Worm (Caenorhabditis elegans) whole organism, L3 larva: ENCODE results near the gene pfut-1.

Experiments
- R02D3.7 ChIP-seq: fragments of 150-350 bp; optimal IDR thresholded peaks from 2 replicates; lab custom pipeline; 2014; ENCODE audit warnings: missing biosample characterization, missing genetic modification characterization
- ZK546.5 ChIP-seq: sonication (generic microtip); optimal IDR thresholded peaks from 2 replicates; lab custom pipeline; 2017; ENCODE audit warnings: missing biosample characterization, missing genetic modification characterization
- ama-1 ChIP-seq: fragments of 150-350 bp; optimal IDR thresholded peaks from 2 replicates; lab custom pipeline; 2018
- ceh-16 ChIP-seq: sonication (generic microtip); optimal IDR thresholded peaks from 2 replicates; lab custom pipeline; 2017; ENCODE audit warnings: missing biosample characterization, missing genetic modification characterization
- elt-2 ChIP-seq: sonication (generic microtip); optimal IDR thresholded peaks from 2 replicates; lab custom pipeline; 2016; ENCODE audit warnings: missing genetic modification reagents, mild to moderate bottlenecking, missing genetic modification characterization, missing compliant biosample characterization
- jun-1 ChIP-seq: fragments of 150-350 bp; optimal IDR thresholded peaks from 2 replicates; lab custom pipeline; 2014; ENCODE audit warnings: missing biosample characterization, missing genetic modification reagents, missing genetic modification characterization
- nhr-11 ChIP-seq: fragments of 150-350 bp; optimal IDR thresholded peaks from 2 replicates; lab custom pipeline; 2014; ENCODE audit warnings: missing biosample characterization, missing genetic modification characterization
- nhr-28 ChIP-seq: fragments of 150-350 bp; optimal IDR thresholded peaks from 2 replicates; lab custom pipeline; 2014; ENCODE audit warnings: missing biosample characterization, missing genetic modification characterization
- nhr-67 ChIP-seq: fragments of 150-350 bp; optimal IDR thresholded peaks from 2 replicates; lab custom pipeline; 2014; ENCODE audit warnings: missing biosample characterization, missing genetic modification characterization
- pha-4 ChIP-seq: fragments of 150-350 bp; optimal IDR thresholded peaks from 2 replicates; lab custom pipeline; 2014; ENCODE audit warnings: missing biosample characterization, missing genetic modification reagents, missing genetic modification characterization
- sea-2 ChIP-seq: fragments of 150-350 bp; sonication (generic microtip); optimal IDR thresholded peaks from 4 replicates; lab custom pipeline; 2014; ENCODE audit warnings: missing biosample characterization, missing genetic modification reagents, missing genetic modification characterization
- unc-39 ChIP-seq: sonication (generic microtip); optimal IDR thresholded peaks from 4 replicates; lab custom pipeline; 2017; ENCODE audit warnings: missing biosample characterization, missing genetic modification characterization
- ztf-11 ChIP-seq: fragments of 150-350 bp; optimal IDR thresholded peaks from 2 replicates; lab custom pipeline; 2014; ENCODE audit warnings: missing biosample characterization, missing genetic modification characterization

DNA sequence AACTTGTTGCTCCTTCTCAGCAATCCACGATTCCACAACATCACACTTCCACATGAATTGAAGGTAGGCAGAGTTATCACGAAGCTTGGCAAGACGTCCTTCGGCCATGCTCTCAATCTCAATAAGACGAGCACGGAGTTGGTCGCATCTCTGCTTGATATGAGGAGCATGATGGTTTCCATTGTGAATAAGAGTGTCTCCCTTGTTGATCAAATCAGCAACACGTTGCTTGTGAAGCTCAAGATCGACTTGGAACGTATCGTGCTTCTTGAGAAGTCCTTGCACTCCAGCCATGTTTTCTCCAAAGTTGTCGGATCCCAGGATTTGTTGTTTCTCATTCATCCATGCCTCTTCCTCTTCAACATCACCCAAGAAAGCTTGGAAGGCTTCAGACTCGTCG lies 46.0 kb upstream of the pfut-1 start:
- TF ChIP-seq ama-1 (lab: Kevin White, UChicago) = no peak
- TF ChIP-seq nhr-28 (tag; lab: Kevin White, UChicago) = no peak
- no peak for TF ChIP-seq ceh-16 (tag; lab: Kevin White, UChicago)
- TF ChIP-seq nhr-11 = no peak
- no peak for TF ChIP-seq nhr-67 (tag; lab: Kevin White, UChicago)
- TF ChIP-seq elt-2 = no peak
- no peak for TF ChIP-seq ZK546.5 (tag; lab: Kevin White, UChicago)
- TF ChIP-seq R02D3.7 (tag; lab: Kevin White, UChicago) = no peak
- TF ChIP-seq sea-2 (GFP tag; lab: Kevin White, UChicago) = no peak
- no peak for TF ChIP-seq ztf-11
- no peak for TF ChIP-seq jun-1
- no peak for TF ChIP-seq pha-4
- no peak for TF ChIP-seq unc-39
